Worm (Caenorhabditis elegans) whole organism, L4 larva: Measurements from ENCODE around the gene F48E3.6.

ENCODE experiments used
- F26F4.8 ChIP-seq: fragments of 200-800 bp; sonication (Bioruptor generic); conservative IDR thresholded peaks from 2 replicates; pipeline ENCODE4 v1.3.6; 2022; ENCODE audit warnings: missing genetic modification characterization, missing compliant biosample characterization
- F44E2.7 ChIP-seq: fragments of 200-800 bp; sonication (Bioruptor generic); IDR thresholded peaks from 2 replicates; pipeline ENCODE4 v2.1.2; 2022; ENCODE audit warnings: missing genetic modification characterization, missing compliant biosample characterization
- T26A8.4 ChIP-seq: fragments of 200-800 bp; sonication (Bioruptor generic); IDR thresholded peaks from 2 replicates; pipeline ENCODE4 v1.3.6; 2022; ENCODE audit warnings: missing genetic modification characterization, missing compliant biosample characterization
- Y48G9A.11 ChIP-seq: fragments of 200-800 bp; sonication (Bioruptor generic); IDR thresholded peaks from 2 replicates; pipeline ENCODE4 v1.3.6; 2022; ENCODE audit warnings: missing genetic modification reagents, missing genetic modification characterization, missing compliant biosample characterization
- Y5F2A.4 ChIP-seq: fragments of 200-800 bp; sonication (Bioruptor generic); optimal IDR thresholded peaks from 2 replicates; lab custom pipeline; 2018; ENCODE audit warnings: mild to moderate bottlenecking, missing genetic modification characterization, missing compliant biosample characterization
- Y75B8A.6 ChIP-seq: fragments of 200-800 bp; sonication (Bioruptor generic); IDR thresholded peaks from 2 replicates; pipeline ENCODE4 v1.3.6; 2022; ENCODE audit warnings: missing genetic modification reagents, missing genetic modification characterization, missing compliant biosample characterization
- ZK337.2 ChIP-seq: fragments of 200-800 bp; sonication (Bioruptor generic); IDR thresholded peaks from 2 replicates; pipeline ENCODE4 v1.3.6; 2022; ENCODE audit warnings: missing genetic modification reagents, missing genetic modification characterization, missing compliant biosample characterization
- aha-1 ChIP-seq: fragments of 150-350 bp; peaks from one replicate; lab custom pipeline; 2014; ENCODE audit warnings: missing biosample characterization, missing genetic modification characterization
- ceh-44 ChIP-seq: fragments of 200-800 bp; sonication (Bioruptor generic); IDR thresholded peaks from 2 replicates; pipeline ENCODE4 v1.3.6; 2022; ENCODE audit warnings: missing genetic modification reagents, missing genetic modification characterization, missing compliant biosample characterization
- ceh-82 ChIP-seq: sonication (generic microtip); optimal IDR thresholded peaks from 2 replicates; lab custom pipeline; 2017; ENCODE audit warnings: missing biosample characterization, missing genetic modification characterization
- daf-16 ChIP-seq, 3 experiments: sonication (generic microtip); optimal IDR thresholded peaks; 2 replicates each; lab custom pipeline; 2016 to 2017; ENCODE audit warnings: missing genetic modification characterization in 3 of 3, missing genetic modification reagents in 3 of 3, mild to moderate bottlenecking in 2 of 3, missing compliant biosample characterization in 2 of 3, missing biosample characterization in 1 of 3, moderate library complexity in 1 of 3
- daf-19 ChIP-seq: fragments of 200-800 bp; sonication (Bioruptor generic); conservative IDR thresholded peaks from 2 replicates; pipeline ENCODE4 v1.3.6; 2022; ENCODE audit warnings: missing genetic modification characterization, missing compliant biosample characterization
- dpl-1 ChIP-seq: fragments of 150-350 bp; optimal IDR thresholded peaks from 2 replicates; lab custom pipeline; 2014; ENCODE audit warnings: missing biosample characterization, missing genetic modification reagents, missing genetic modification characterization
- egl-43 ChIP-seq: fragments of 200-800 bp; sonication (Bioruptor generic); IDR thresholded peaks from 2 replicates; pipeline ENCODE4 v1.3.6; 2022; ENCODE audit warnings: missing genetic modification reagents, missing genetic modification characterization, missing compliant biosample characterization
- fkh-10 ChIP-seq: fragments of 150-350 bp; optimal IDR thresholded peaks from 2 replicates; lab custom pipeline; 2014; ENCODE audit warnings: missing biosample characterization, missing genetic modification reagents, missing genetic modification characterization
- fos-1 ChIP-seq: fragments of 150-350 bp; optimal IDR thresholded peaks from 2 replicates; lab custom pipeline; 2014; ENCODE audit warnings: missing biosample characterization, missing genetic modification characterization
- gei-8 ChIP-seq: fragments of 200-800 bp; sonication (Bioruptor generic); optimal IDR thresholded peaks from 2 replicates; lab custom pipeline; 2018; ENCODE audit warnings: mild to moderate bottlenecking, missing genetic modification characterization, missing compliant biosample characterization
- hlh-30 ChIP-seq: sonication (generic microtip); optimal IDR thresholded peaks from 2 replicates; lab custom pipeline; 2017; ENCODE audit warnings: antibody characterized with exemption, mild to moderate bottlenecking, missing genetic modification characterization, missing compliant biosample characterization; ENCODE audit not compliant: insufficient read depth
- jun-1 ChIP-seq: fragments of 150-350 bp; optimal IDR thresholded peaks from 2 replicates; lab custom pipeline; 2014; ENCODE audit warnings: missing biosample characterization, missing genetic modification reagents, missing genetic modification characterization
- lin-39 ChIP-seq: fragments of 150-350 bp; optimal IDR thresholded peaks from 2 replicates; lab custom pipeline; 2014; ENCODE audit warnings: missing biosample characterization, missing genetic modification reagents, missing genetic modification characterization
- madf-5 ChIP-seq, 2 experiments: fragments of 200-800 bp; sonication (Bioruptor generic); IDR thresholded peaks; 2 replicates each; pipeline ENCODE4 v1.3.6; 2022; ENCODE audit warnings: missing compliant biosample characterization in 2 of 2, missing genetic modification characterization in 2 of 2
- mes-2 ChIP-seq: sonication (generic microtip); optimal IDR thresholded peaks from 2 replicates; lab custom pipeline; 2016; ENCODE audit warnings: missing genotype, mild to moderate bottlenecking, missing genetic modification characterization, missing compliant biosample characterization; ENCODE audit not compliant: poor library complexity, severe bottlenecking
- mxl-3 ChIP-seq: fragments of 200-800 bp; sonication (Bioruptor generic); optimal IDR thresholded peaks from 2 replicates; lab custom pipeline; 2018; ENCODE audit warnings: mild to moderate bottlenecking, missing genetic modification characterization, missing compliant biosample characterization
- nhr-10 ChIP-seq: fragments of 150-350 bp; optimal IDR thresholded peaks from 2 replicates; lab custom pipeline; 2014; ENCODE audit warnings: missing biosample characterization, missing genetic modification characterization
- nhr-102 ChIP-seq: sonication (generic microtip); optimal IDR thresholded peaks from 2 replicates; lab custom pipeline; 2016; ENCODE audit warnings: mild to moderate bottlenecking, missing genetic modification characterization, moderate library complexity, missing compliant biosample characterization
- nhr-11 ChIP-seq: fragments of 150-350 bp; optimal IDR thresholded peaks from 2 replicates; lab custom pipeline; 2014; ENCODE audit warnings: missing biosample characterization, missing genetic modification characterization
- nhr-111 ChIP-seq: fragments of 200-800 bp; sonication (Bioruptor generic); optimal IDR thresholded peaks from 2 replicates; lab custom pipeline; 2018; ENCODE audit warnings: mild to moderate bottlenecking, missing genetic modification characterization, missing compliant biosample characterization
- nhr-25 ChIP-seq: sonication (generic microtip); optimal IDR thresholded peaks from 2 replicates; lab custom pipeline; 2017; ENCODE audit warnings: missing genetic modification characterization, mild to moderate bottlenecking, missing compliant biosample characterization, antibody characterized with exemption, moderate library complexity, borderline replicate concordance; ENCODE audit not compliant: insufficient read depth
- nhr-28 ChIP-seq: fragments of 150-350 bp; optimal IDR thresholded peaks from 2 replicates; lab custom pipeline; 2014; ENCODE audit warnings: missing biosample characterization, missing genetic modification characterization
- nhr-42 ChIP-seq: fragments of 200-800 bp; sonication (Bioruptor generic); IDR thresholded peaks from 2 replicates; pipeline ENCODE4 v1.3.6; 2022; ENCODE audit warnings: missing genetic modification characterization, missing compliant biosample characterization
- nhr-76 ChIP-seq: fragments of 150-350 bp; optimal IDR thresholded peaks from 2 replicates; lab custom pipeline; 2014; ENCODE audit warnings: missing biosample characterization, missing genetic modification characterization
- pha-4 ChIP-seq, 2 experiments: fragments of 150-350 bp in 1 of 2; fragments of 200-800 bp in 1 of 2; sonication (Bioruptor generic) in 1 of 2; IDR thresholded peaks in 1 of 2; optimal IDR thresholded peaks in 1 of 2; 2 replicates each; pipeline versions ENCODE4 v1.3.6 to Lab custom; 2014 to 2022; ENCODE audit warnings: missing genetic modification characterization in 2 of 2, missing genetic modification reagents in 2 of 2, missing biosample characterization in 1 of 2, missing compliant biosample characterization in 1 of 2
- saeg-2 ChIP-seq: fragments of 200-800 bp; sonication (Bioruptor generic); IDR thresholded peaks from 2 replicates; pipeline ENCODE4 v1.3.6; 2022; ENCODE audit warnings: missing genetic modification reagents, missing genetic modification characterization, missing compliant biosample characterization
- set-16 ChIP-seq: fragments of 200-800 bp; sonication (Bioruptor generic); IDR thresholded peaks from 2 replicates; pipeline ENCODE4 v1.3.6; 2022; ENCODE audit warnings: missing genetic modification reagents, missing genetic modification characterization, missing compliant biosample characterization
- snpc-1.2 ChIP-seq: fragments of 200-800 bp; sonication (Bioruptor generic); IDR thresholded peaks from 2 replicates; pipeline ENCODE4 v1.3.6; 2022; ENCODE audit warnings: missing genetic modification reagents, missing genetic modification characterization, missing compliant biosample characterization
- unc-39 ChIP-seq: sonication (generic microtip); optimal IDR thresholded peaks from 2 replicates; lab custom pipeline; 2017; ENCODE audit warnings: missing biosample characterization, missing genetic modification characterization
- unc-62 ChIP-seq, 3 experiments: fragments of 150-350 bp in 1 of 3; sonication (generic microtip); optimal IDR thresholded peaks in 2 of 3; peaks in 1 of 3; 1 replicate in 1 of 3; 2 replicates in 2 of 3; lab custom pipeline; 2014 to 2017; ENCODE audit warnings: missing biosample characterization in 3 of 3, missing genetic modification characterization in 3 of 3, missing genetic modification reagents in 3 of 3, missing genotype in 1 of 3
- vab-7 ChIP-seq: fragments of 200-800 bp; sonication (Bioruptor generic); IDR thresholded peaks from 2 replicates; pipeline ENCODE4 v1.3.6; 2022; ENCODE audit warnings: missing genetic modification reagents, missing genetic modification characterization, missing compliant biosample characterization
- zag-1 ChIP-seq: fragments of 150-350 bp; optimal IDR thresholded peaks from 2 replicates; lab custom pipeline; 2014; ENCODE audit warnings: missing biosample characterization, missing genetic modification characterization
- ztf-11 ChIP-seq: fragments of 150-350 bp; optimal IDR thresholded peaks from 2 replicates; lab custom pipeline; 2014; ENCODE audit warnings: missing biosample characterization, missing genetic modification characterization
- ztf-7 ChIP-seq: fragments of 150-350 bp; optimal IDR thresholded peaks from 2 replicates; lab custom pipeline; 2014; ENCODE audit warnings: missing biosample characterization, missing genetic modification characterization

The F48E3.6 gene

ce11 chrX:7502807-7503206, at the start of gene F48E3.6:
Gene F48E3.6 (minus strand): TSS chrX:7502907.
- TF ChIP-seq zag-1 (tag; lab: Kevin White, UChicago) (no peak), Y75B8A.6 (GFP tag; lab: Robert Waterston, UW) (no peak), unc-39 (tag; lab: Kevin White, UChicago) (no peak), hlh-30 (tag; lab: Kevin White, UChicago) (no peak), lin-39 (no peak), nhr-111 (GFP tag; lab: Kevin White, UChicago) (no peak), snpc-1.2 (GFP tag; lab: Robert Waterston, UW) (no peak), fos-1 (tag; lab: Kevin White, UChicago) (no peak), vab-7 (GFP tag; lab: Robert Waterston, UW) (no peak), saeg-2 (GFP tag; lab: Robert Waterston, UW) (no peak), mxl-3 (GFP tag; lab: Kevin White, UChicago) (no peak)

- peak; percentile 3 for TF ChIP-seq mxl-3 (GFP tag; lab: Kevin White, UChicago)
- no peak for TF ChIP-seq ceh-44
Observed at ce11 chrX:7550452-7550851, 47.7 kb upstream of the F48E3.6 start.

DNA sequence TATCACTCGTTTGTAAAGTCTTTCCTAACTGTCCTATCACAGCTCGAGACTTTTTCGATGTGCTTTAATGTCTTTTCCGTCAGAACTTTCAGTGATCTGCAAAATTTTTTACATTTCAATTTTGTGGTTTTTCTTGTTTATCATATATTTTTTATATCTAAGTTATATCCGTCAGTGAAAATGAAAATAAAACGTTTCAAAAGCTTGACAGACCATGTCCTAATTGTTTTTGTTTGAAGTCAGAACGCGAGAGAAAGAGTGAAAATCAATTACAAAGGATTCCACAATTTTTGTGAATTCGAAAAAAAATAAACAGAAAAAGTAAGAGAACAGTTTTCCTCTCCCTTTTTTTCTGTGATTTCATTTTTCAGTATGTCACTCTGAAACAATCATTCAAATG, 45.5 kb upstream of the F48E3.6 start, which contains the start of gene F46C8.1:
TSS of gene F46C8.1 (plus strand) at position 301 of the 400 bp plus-strand sequence.
- TF ChIP-seq Y5F2A.4 (GFP tag; lab: Kevin White, UChicago) (no peak), nhr-76 (tag; lab: Kevin White, UChicago) (no peak), ceh-44 (no peak), pha-4 (GFP tag; IDR thresholded peaks at IDR 0.05; lab: Robert Waterston, UW) (no peak), pha-4 (tag; optimal IDR thresholded peaks at IDR 0.05; lab: Kevin White, UChicago) (no peak), nhr-11 (tag; lab: Kevin White, UChicago) (no peak), fkh-10 (GFP tag; lab: Kevin White, UChicago) (no peak), nhr-28 (no peak), jun-1 (tag; lab: Kevin White, UChicago) (no peak), Y75B8A.6 (GFP tag; lab: Robert Waterston, UW) (no peak), T26A8.4 (no peak), aha-1 (tag; lab: Kevin White, UChicago) (no peak), ztf-11 (tag; lab: Kevin White, UChicago) (no peak), ceh-82 (tag; lab: Kevin White, UChicago) (no peak), egl-43 (GFP tag; lab: Robert Waterston, UW) (no peak), nhr-10 (no peak), unc-62 (GFP tag; optimal IDR thresholded peaks at IDR 0.05 in 1 of 2; lab: Kevin White, UChicago) (no peak), unc-62 (tag; optimal IDR thresholded peaks at IDR 0.05; lab: Kevin White, UChicago) (no peak), daf-19 (GFP tag; lab: Robert Waterston, UW) (no peak), dpl-1 (GFP tag; lab: Kevin White, UChicago) (no peak)

ce11 chrX:7547696-7548095, 45.0 kb upstream of the F48E3.6 start:
- TF ChIP-seq nhr-42 (GFP tag; lab: Robert Waterston, UW): no peak
- no peak for TF ChIP-seq snpc-1.2 (GFP tag; lab: Robert Waterston, UW)
- TF ChIP-seq F26F4.8 (GFP tag; lab: Robert Waterston, UW): no peak
- no peak for TF ChIP-seq gei-8 (GFP tag; lab: Kevin White, UChicago)
- TF ChIP-seq madf-5 (GFP tag; IDR thresholded peaks at IDR 0.05; lab: Robert Waterston, UW): 0 out of 4 replicates have a peak, but pooled peaks of 1 of the 2 experiments have one; percentile 22
- TF ChIP-seq dpl-1 (GFP tag; lab: Kevin White, UChicago): no peak
- no peak for TF ChIP-seq Y75B8A.6 (GFP tag; lab: Robert Waterston, UW)
- no peak for TF ChIP-seq mes-2 (tag; lab: Kevin White, UChicago)
- no peak for TF ChIP-seq Y48G9A.11 (GFP tag; lab: Robert Waterston, UW)
- peak; percentile 89 for TF ChIP-seq set-16
- TF ChIP-seq nhr-102 (tag; lab: Kevin White, UChicago): no peak
- no peak for TF ChIP-seq nhr-25
- TF ChIP-seq F44E2.7: no peak
- no peak for TF ChIP-seq ztf-7 (tag; lab: Kevin White, UChicago)
- TF ChIP-seq daf-16 (GFP tag; optimal IDR thresholded peaks at IDR 0.05; lab: Kevin White, UChicago): no peak
- no peak for TF ChIP-seq daf-16 (tag; optimal IDR thresholded peaks at IDR 0.05; lab: Kevin White, UChicago)
- TF ChIP-seq ZK337.2: no peak
- no peak for TF ChIP-seq hlh-30 (tag; lab: Kevin White, UChicago)
